Worm (Caenorhabditis elegans) whole organism, L4 larva: ENCODE measurements around the gene btb-11.
"Not testable (repeated sequence)": the region's sequence is repeated elsewhere in the genome, so short reads cannot be mapped to it uniquely, and the experiment has no call there.

ENCODE experiments used
- R02D3.7 ChIP-seq: fragments of 150-350 bp; sonication (generic microtip); optimal IDR thresholded peaks from 3 replicates; lab custom pipeline; 2014; ENCODE audit warnings: missing biosample characterization, missing genetic modification characterization
- T20F7.1 ChIP-seq: fragments of 200-800 bp; sonication (Bioruptor generic); optimal IDR thresholded peaks from 2 replicates; lab custom pipeline; 2018; ENCODE audit warnings: mild to moderate bottlenecking, missing genetic modification characterization, missing compliant biosample characterization
- Y105C5A.15 ChIP-seq: fragments of 200-800 bp; sonication (Bioruptor generic); IDR thresholded peaks from 2 replicates; pipeline ENCODE4 v1.3.6; 2022; ENCODE audit warnings: missing genetic modification characterization, missing compliant biosample characterization
- Y48G9A.11 ChIP-seq: fragments of 200-800 bp; sonication (Bioruptor generic); IDR thresholded peaks from 2 replicates; pipeline ENCODE4 v1.3.6; 2022; ENCODE audit warnings: missing genetic modification reagents, missing genetic modification characterization, missing compliant biosample characterization
- ZK337.2 ChIP-seq: fragments of 200-800 bp; sonication (Bioruptor generic); IDR thresholded peaks from 2 replicates; pipeline ENCODE4 v1.3.6; 2022; ENCODE audit warnings: missing genetic modification reagents, missing genetic modification characterization, missing compliant biosample characterization
- aly-2 ChIP-seq: sonication (generic microtip); optimal IDR thresholded peaks from 2 replicates; lab custom pipeline; 2018; ENCODE audit warnings: missing biosample characterization, missing genetic modification characterization
- ama-1 ChIP-seq: fragments of 150-350 bp; optimal IDR thresholded peaks from 2 replicates; lab custom pipeline; 2014; ENCODE audit warnings: inconsistent platforms, mixed read lengths
- arid-1 ChIP-seq: fragments of 200-800 bp; sonication (Bioruptor generic); conservative IDR thresholded peaks from 2 replicates; pipeline ENCODE4 v1.3.6; 2022; ENCODE audit warnings: missing genetic modification reagents, missing genetic modification characterization, missing compliant biosample characterization
- ceh-20 ChIP-seq: fragments of 200-800 bp; sonication (Bioruptor generic); IDR thresholded peaks from 2 replicates; pipeline ENCODE4 v1.3.6; 2022; ENCODE audit warnings: missing genetic modification reagents, missing genetic modification characterization, missing compliant biosample characterization
- ceh-28 ChIP-seq: fragments of 150-350 bp; optimal IDR thresholded peaks from 2 replicates; lab custom pipeline; 2014; ENCODE audit warnings: missing biosample characterization, missing genetic modification reagents, missing genetic modification characterization
- ceh-32 ChIP-seq: sonication (generic microtip); optimal IDR thresholded peaks from 2 replicates; lab custom pipeline; 2016; ENCODE audit warnings: mild to moderate bottlenecking, missing genetic modification characterization, missing compliant biosample characterization; ENCODE audit not compliant: poor library complexity
- ceh-44 ChIP-seq: fragments of 200-800 bp; sonication (Bioruptor generic); IDR thresholded peaks from 2 replicates; pipeline ENCODE4 v1.3.6; 2022; ENCODE audit warnings: missing genetic modification reagents, missing genetic modification characterization, missing compliant biosample characterization
- ceh-62 ChIP-seq: sonication (generic microtip); optimal IDR thresholded peaks from 2 replicates; lab custom pipeline; 2017; ENCODE audit warnings: missing biosample characterization, missing genetic modification characterization
- daf-16 ChIP-seq, 3 experiments: sonication (generic microtip); optimal IDR thresholded peaks; 2 replicates each; lab custom pipeline; 2016 to 2017; ENCODE audit warnings: missing genetic modification characterization in 3 of 3, missing genetic modification reagents in 3 of 3, mild to moderate bottlenecking in 2 of 3, missing compliant biosample characterization in 2 of 3, missing biosample characterization in 1 of 3, moderate library complexity in 1 of 3
- daf-19 ChIP-seq: fragments of 200-800 bp; sonication (Bioruptor generic); conservative IDR thresholded peaks from 2 replicates; pipeline ENCODE4 v1.3.6; 2022; ENCODE audit warnings: missing genetic modification characterization, missing compliant biosample characterization
- dmd-6 ChIP-seq: fragments of 200-800 bp; sonication (Bioruptor generic); IDR thresholded peaks from 2 replicates; pipeline ENCODE4 v1.3.6; 2022; ENCODE audit warnings: missing genetic modification reagents, missing genetic modification characterization, missing compliant biosample characterization
- dmd-8 ChIP-seq: fragments of 200-800 bp; sonication (Bioruptor generic); IDR thresholded peaks from 2 replicates; pipeline ENCODE4 v1.3.6; 2022; ENCODE audit warnings: missing genetic modification characterization, missing compliant biosample characterization
- dpl-1 ChIP-seq: fragments of 150-350 bp; optimal IDR thresholded peaks from 2 replicates; lab custom pipeline; 2014; ENCODE audit warnings: missing biosample characterization, missing genetic modification reagents, missing genetic modification characterization
- dve-1 ChIP-seq: sonication (generic microtip); optimal IDR thresholded peaks from 2 replicates; lab custom pipeline; 2017; ENCODE audit warnings: antibody characterized with exemption, mild to moderate bottlenecking, missing genetic modification characterization, missing compliant biosample characterization; ENCODE audit not compliant: insufficient read depth
- fos-1 ChIP-seq: fragments of 150-350 bp; optimal IDR thresholded peaks from 2 replicates; lab custom pipeline; 2014; ENCODE audit warnings: missing biosample characterization, missing genetic modification characterization
- hif-1 ChIP-seq, 2 experiments: sonication (generic microtip); optimal IDR thresholded peaks; 2 replicates each; lab custom pipeline; 2016 to 2017; ENCODE audit warnings: missing compliant biosample characterization in 2 of 2, missing genetic modification characterization in 2 of 2, missing genetic modification reagents in 2 of 2, missing genotype in 2 of 2, mild to moderate bottlenecking in 1 of 2
- hlh-30 ChIP-seq: sonication (generic microtip); optimal IDR thresholded peaks from 2 replicates; lab custom pipeline; 2017; ENCODE audit warnings: antibody characterized with exemption, mild to moderate bottlenecking, missing genetic modification characterization, missing compliant biosample characterization; ENCODE audit not compliant: insufficient read depth
- lin-15B ChIP-seq: fragments of 150-350 bp; sonication (generic microtip); optimal IDR thresholded peaks from 3 replicates; lab custom pipeline; 2014; ENCODE audit warnings: missing biosample characterization, missing genetic modification characterization
- lin-29 ChIP-seq: fragments of 200-800 bp; sonication (Bioruptor generic); IDR thresholded peaks from 2 replicates; pipeline ENCODE4 v1.3.6; 2022; ENCODE audit warnings: missing genetic modification reagents, missing genetic modification characterization, missing compliant biosample characterization
- lin-38 ChIP-seq: fragments of 200-800 bp; sonication (Bioruptor generic); IDR thresholded peaks from 2 replicates; pipeline ENCODE4 v1.3.6; 2022; ENCODE audit warnings: missing genetic modification reagents, missing genetic modification characterization, missing compliant biosample characterization
- lin-39 ChIP-seq: fragments of 150-350 bp; optimal IDR thresholded peaks from 2 replicates; lab custom pipeline; 2014; ENCODE audit warnings: missing biosample characterization, missing genetic modification reagents, missing genetic modification characterization
- lsy-2 ChIP-seq, 2 experiments: fragments of 150-350 bp in 1 of 2; sonication (generic microtip) in 1 of 2; optimal IDR thresholded peaks; 2 replicates each; lab custom pipeline; 2014 to 2017; ENCODE audit warnings: missing biosample characterization in 2 of 2, missing genetic modification characterization in 2 of 2
- madf-5 ChIP-seq, 2 experiments: fragments of 200-800 bp; sonication (Bioruptor generic); IDR thresholded peaks; 2 replicates each; pipeline ENCODE4 v1.3.6; 2022; ENCODE audit warnings: missing compliant biosample characterization in 2 of 2, missing genetic modification characterization in 2 of 2
- mes-2 ChIP-seq: sonication (generic microtip); optimal IDR thresholded peaks from 2 replicates; lab custom pipeline; 2016; ENCODE audit warnings: missing genotype, mild to moderate bottlenecking, missing genetic modification characterization, missing compliant biosample characterization; ENCODE audit not compliant: poor library complexity, severe bottlenecking
- mxl-3 ChIP-seq: fragments of 200-800 bp; sonication (Bioruptor generic); optimal IDR thresholded peaks from 2 replicates; lab custom pipeline; 2018; ENCODE audit warnings: mild to moderate bottlenecking, missing genetic modification characterization, missing compliant biosample characterization
- nhr-102 ChIP-seq: sonication (generic microtip); optimal IDR thresholded peaks from 2 replicates; lab custom pipeline; 2016; ENCODE audit warnings: mild to moderate bottlenecking, missing genetic modification characterization, moderate library complexity, missing compliant biosample characterization
- nhr-237 ChIP-seq: sonication (generic microtip); optimal IDR thresholded peaks from 2 replicates; lab custom pipeline; 2017; ENCODE audit warnings: missing biosample characterization, missing genetic modification characterization
- nhr-25 ChIP-seq: sonication (generic microtip); optimal IDR thresholded peaks from 2 replicates; lab custom pipeline; 2017; ENCODE audit warnings: missing genetic modification characterization, mild to moderate bottlenecking, missing compliant biosample characterization, antibody characterized with exemption, moderate library complexity, borderline replicate concordance; ENCODE audit not compliant: insufficient read depth
- nhr-28 ChIP-seq: fragments of 150-350 bp; optimal IDR thresholded peaks from 2 replicates; lab custom pipeline; 2014; ENCODE audit warnings: missing biosample characterization, missing genetic modification characterization
- nhr-41 ChIP-seq: fragments of 200-800 bp; sonication (Bioruptor generic); IDR thresholded peaks from 2 replicates; pipeline ENCODE4 v1.3.6; 2022; ENCODE audit warnings: missing genetic modification reagents, missing genetic modification characterization, missing compliant biosample characterization
- nhr-77 ChIP-seq: fragments of 150-350 bp; optimal IDR thresholded peaks from 2 replicates; lab custom pipeline; 2014; ENCODE audit warnings: missing biosample characterization, missing genetic modification characterization
- php-3 ChIP-seq: fragments of 200-800 bp; sonication (Bioruptor generic); IDR thresholded peaks from 2 replicates; pipeline ENCODE4 v1.3.6; 2022; ENCODE audit warnings: missing genetic modification reagents, missing genetic modification characterization, missing compliant biosample characterization
- rbr-2 ChIP-seq: sonication (generic microtip); optimal IDR thresholded peaks from 2 replicates; lab custom pipeline; 2016; ENCODE audit warnings: missing genotype, missing genetic modification characterization, missing compliant biosample characterization
- saeg-2 ChIP-seq: fragments of 200-800 bp; sonication (Bioruptor generic); IDR thresholded peaks from 2 replicates; pipeline ENCODE4 v1.3.6; 2022; ENCODE audit warnings: missing genetic modification reagents, missing genetic modification characterization, missing compliant biosample characterization
- set-16 ChIP-seq: fragments of 200-800 bp; sonication (Bioruptor generic); IDR thresholded peaks from 2 replicates; pipeline ENCODE4 v1.3.6; 2022; ENCODE audit warnings: missing genetic modification reagents, missing genetic modification characterization, missing compliant biosample characterization
- tag-97 ChIP-seq: fragments of 200-800 bp; sonication (Bioruptor generic); IDR thresholded peaks from 2 replicates; pipeline ENCODE4 v1.3.6; 2022; ENCODE audit warnings: missing genetic modification characterization, missing compliant biosample characterization
- tra-1 ChIP-seq: fragments of 200-800 bp; sonication (Bioruptor generic); IDR thresholded peaks from 2 replicates; pipeline ENCODE4 v1.3.6; 2022; ENCODE audit warnings: missing genetic modification reagents, missing genetic modification characterization, missing compliant biosample characterization
- unc-130 ChIP-seq: sonication (generic microtip); optimal IDR thresholded peaks from 2 replicates; lab custom pipeline; 2016; ENCODE audit warnings: missing genetic modification reagents, missing genetic modification characterization, missing compliant biosample characterization
- vab-7 ChIP-seq: fragments of 200-800 bp; sonication (Bioruptor generic); IDR thresholded peaks from 2 replicates; pipeline ENCODE4 v1.3.6; 2022; ENCODE audit warnings: missing genetic modification reagents, missing genetic modification characterization, missing compliant biosample characterization
- zfp-2 ChIP-seq: sonication (generic microtip); optimal IDR thresholded peaks from 2 replicates; lab custom pipeline; 2016; ENCODE audit warnings: mild to moderate bottlenecking, missing genetic modification characterization, missing compliant biosample characterization
- ztf-11 ChIP-seq: fragments of 150-350 bp; optimal IDR thresholded peaks from 2 replicates; lab custom pipeline; 2014; ENCODE audit warnings: missing biosample characterization, missing genetic modification characterization
- ztf-7 ChIP-seq: fragments of 150-350 bp; optimal IDR thresholded peaks from 2 replicates; lab custom pipeline; 2014; ENCODE audit warnings: missing biosample characterization, missing genetic modification characterization

btb-11 gene

DNA sequence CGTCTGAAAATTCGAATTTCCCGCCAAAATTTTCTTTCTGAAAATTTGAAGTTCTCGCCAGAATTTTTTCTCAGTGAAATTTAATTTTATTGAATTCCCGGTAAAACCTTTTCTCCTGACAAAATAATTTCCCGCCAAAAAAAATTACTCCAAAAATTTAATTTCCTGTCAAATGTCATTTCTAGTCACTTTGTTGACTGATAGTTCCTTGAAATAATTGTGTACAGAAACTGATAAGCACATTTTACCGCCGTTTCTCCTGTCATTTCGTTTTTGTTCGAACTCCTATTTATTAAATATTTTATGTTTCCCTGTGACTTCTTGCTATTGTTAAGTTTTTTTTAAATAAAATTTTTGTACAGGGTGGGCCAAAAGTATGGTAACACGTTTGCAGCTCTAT, 39.3 kb upstream of the btb-11 start:
- TF ChIP-seq ceh-20 (GFP tag; lab: Robert Waterston, UW) (no peak), dmd-6 (GFP tag; lab: Robert Waterston, UW) (no peak; the same call in none of the 2 replicates), dpl-1 (GFP tag; lab: Kevin White, UChicago) (no peak), unc-130 (GFP tag; lab: Kevin White, UChicago) (no peak), nhr-25 (tag; lab: Kevin White, UChicago) (no peak), mes-2 (tag; lab: Kevin White, UChicago) (no peak), R02D3.7 (no peak), nhr-102 (tag; lab: Kevin White, UChicago) (no peak), madf-5 (GFP tag; IDR thresholded peaks at IDR 0.05; lab: Robert Waterston, UW) (no peak), tra-1 (GFP tag; lab: Robert Waterston, UW) (peak; percentile 57), nhr-41 (GFP tag; lab: Robert Waterston, UW) (no peak), set-16 (GFP tag; lab: Robert Waterston, UW) (no peak), Y48G9A.11 (GFP tag; lab: Robert Waterston, UW) (no peak), ama-1 (lab: Kevin White, UChicago) (no peak), daf-16 (GFP tag; optimal IDR thresholded peaks at IDR 0.05; lab: Kevin White, UChicago) (no peak), daf-16 (tag; optimal IDR thresholded peaks at IDR 0.05; lab: Kevin White, UChicago) (peak; percentile 33), ztf-7 (tag; lab: Kevin White, UChicago) (no peak), ZK337.2 (GFP tag; lab: Robert Waterston, UW) (no peak), nhr-237 (tag; lab: Kevin White, UChicago) (no peak), daf-19 (GFP tag; lab: Robert Waterston, UW) (no peak), vab-7 (GFP tag; lab: Robert Waterston, UW) (no peak), php-3 (GFP tag; lab: Robert Waterston, UW) (no peak), zfp-2 (no peak), fos-1 (tag; lab: Kevin White, UChicago) (no peak), lsy-2 (tag; optimal IDR thresholded peaks at IDR 0.05; lab: Kevin White, UChicago) (no peak), nhr-28 (peak; percentile 62)

DNA sequence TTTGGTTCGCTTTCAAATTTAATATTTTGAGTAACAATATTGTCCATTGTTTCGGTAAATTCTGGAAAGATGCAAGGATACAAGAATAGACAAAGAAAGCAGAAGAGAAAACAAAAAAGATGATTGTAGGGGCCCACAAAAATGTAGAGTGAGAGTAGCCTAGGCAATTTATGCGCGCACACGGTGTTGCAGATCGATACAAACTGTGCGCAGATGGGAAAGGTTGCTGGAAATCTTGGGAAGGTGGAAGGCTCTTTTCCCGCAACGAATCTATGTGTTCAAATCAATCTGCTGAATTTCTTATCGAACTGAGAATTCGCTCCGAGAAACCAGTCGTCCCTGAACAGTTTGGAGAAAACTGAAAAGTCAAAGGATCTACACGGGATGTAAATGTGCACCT, 36.1 kb upstream of the btb-11 start, which contains the start of gene btb-10:
Gene btb-10 (minus strand): TSS at position 101 of the 400 bp plus-strand sequence.
- not testable (repeated sequence) for TF ChIP-seq lin-38 (GFP tag; lab: Robert Waterston, UW); lin-15B (tag; lab: Kevin White, UChicago); dmd-8 (GFP tag; lab: Robert Waterston, UW)

- TF ChIP-seq nhr-237 (tag; lab: Kevin White, UChicago) (no peak), aly-2 (tag; lab: Kevin White, UChicago) (no peak), ztf-11 (tag; lab: Kevin White, UChicago) (no peak), nhr-77 (tag; lab: Kevin White, UChicago) (peak; percentile 34), lin-39 (tag; lab: Kevin White, UChicago) (no peak), hlh-30 (tag; lab: Kevin White, UChicago) (no peak), rbr-2 (no peak), mxl-3 (GFP tag; lab: Kevin White, UChicago) (peak; percentile 33), ztf-7 (tag; lab: Kevin White, UChicago) (no peak), ceh-44 (GFP tag; lab: Robert Waterston, UW) (no peak), Y105C5A.15 (GFP tag; lab: Robert Waterston, UW) (no peak), arid-1 (GFP tag; lab: Robert Waterston, UW) (no peak), saeg-2 (GFP tag; lab: Robert Waterston, UW) (no peak), ceh-62 (tag; lab: Kevin White, UChicago) (no peak), ceh-28 (tag; lab: Kevin White, UChicago) (no peak), hif-1 (tag; optimal IDR thresholded peaks at IDR 0.05; lab: Kevin White, UChicago) (no peak), dve-1 (tag; lab: Kevin White, UChicago) (peak; percentile 60), T20F7.1 (no peak), tag-97 (GFP tag; lab: Robert Waterston, UW) (no peak), lin-29 (GFP tag; lab: Robert Waterston, UW) (no peak), ceh-32 (tag; lab: Kevin White, UChicago) (no peak), lsy-2 (tag; optimal IDR thresholded peaks at IDR 0.05; lab: Kevin White, UChicago) (no peak), ceh-20 (GFP tag; lab: Robert Waterston, UW) (no peak), unc-130 (GFP tag; lab: Kevin White, UChicago) (no peak)
Observed at ce11 chrII:1056844-1057243, 32.3 kb upstream of the btb-11 start.
